Fruit fly (Drosophila melanogaster) whole organism, wandering third instar larva: ENCODE measurements around the gene CG33181.
A peak's percentile ranks its signal among the peaks of the same experiment; 100 is the strongest.

Experiments used
- Mio ChIP-seq: sonication (Bioruptor generic); optimal IDR thresholded peaks from 2 replicates; lab custom pipeline; 2016; ENCODE audit warnings: missing biosample characterization, missing genetic modification characterization
- OdsH ChIP-seq: fragments of 200-800 bp; sonication (Bioruptor generic); optimal IDR thresholded peaks from 2 replicates; lab custom pipeline; 2016; ENCODE audit warnings: missing biosample characterization, mild to moderate bottlenecking, missing genetic modification characterization
- ey ChIP-seq: fragments of 200-800 bp; sonication (Bioruptor generic); optimal IDR thresholded peaks from 2 replicates; lab custom pipeline; 2016; ENCODE audit warnings: missing biosample characterization, missing genetic modification characterization
- h ChIP-seq: fragments of 200-800 bp; sonication (Bioruptor generic); optimal IDR thresholded peaks from 3 replicates; lab custom pipeline; 2016; ENCODE audit warnings: missing biosample characterization, mild to moderate bottlenecking, missing genetic modification characterization
- psq ChIP-seq: fragments of 200-800 bp; sonication (Bioruptor generic); optimal IDR thresholded peaks from 3 replicates; lab custom pipeline; 2017; ENCODE audit warnings: missing biosample characterization, mild to moderate bottlenecking, missing genetic modification characterization, moderate library complexity
- tai ChIP-seq: sonication (Bioruptor generic); optimal IDR thresholded peaks from 2 replicates; lab custom pipeline; 2016; ENCODE audit warnings: missing biosample characterization, missing genetic modification characterization
- usp ChIP-seq: fragments of >200 bp; optimal IDR thresholded peaks from 2 replicates; lab custom pipeline; 2017; ENCODE audit warnings: missing biosample characterization, missing genetic modification characterization

dm6 chrX:8492849-8493248 is 3.7 kb downstream of the CG33181 start:
- TF ChIP-seq Mio (no peak), h (GFP tag; lab: Kevin White, UChicago) (peak; percentile 48), ey (GFP tag; lab: Kevin White, UChicago) (peak; percentile 19), usp (GFP tag; lab: Kevin White, UChicago) (no peak), psq (GFP tag; lab: Kevin White, UChicago) (peak; percentile 24), OdsH (GFP tag; lab: Kevin White, UChicago) (no peak), tai (GFP tag; lab: Kevin White, UChicago) (no peak)
